Fruit fly (Drosophila melanogaster) whole organism, adult: ENCODE data around the gene CG32437.
A peak's percentile ranks its signal among the peaks of the same experiment; 100 is the strongest.

ENCODE experiments used
- CG11617 ChIP-seq: fragments of 200-800 bp; sonication (Bioruptor generic); optimal IDR thresholded peaks from 2 replicates; lab custom pipeline; 2017; ENCODE audit warnings: mild to moderate bottlenecking, missing biosample characterization, missing genetic modification reagents, missing genetic modification characterization
- CG14711 ChIP-seq: fragments of 200-800 bp; sonication (Bioruptor generic); optimal IDR thresholded peaks from 2 replicates; lab custom pipeline; 2018; ENCODE audit warnings: missing biosample characterization, mild to moderate bottlenecking, missing genetic modification characterization, moderate library complexity
- CG1620 ChIP-seq: fragments of 200-800 bp; sonication (Bioruptor generic); optimal IDR thresholded peaks from 2 replicates; lab custom pipeline; 2016; ENCODE audit warnings: missing biosample characterization, missing genetic modification characterization
- CG33017 ChIP-seq: fragments of 200-800 bp; sonication (Bioruptor generic); optimal IDR thresholded peaks from 2 replicates; lab custom pipeline; 2018; ENCODE audit warnings: missing biosample characterization, mild to moderate bottlenecking, missing genetic modification characterization, moderate library complexity
- CG5204 ChIP-seq: fragments of 200-800 bp; sonication (Bioruptor generic); optimal IDR thresholded peaks from 2 replicates; lab custom pipeline; 2016; ENCODE audit warnings: missing biosample characterization, missing genetic modification characterization
- CG7045 ChIP-seq: fragments of 200-800 bp; sonication (Bioruptor generic); optimal IDR thresholded peaks from 2 replicates; lab custom pipeline; 2017; ENCODE audit warnings: missing biosample characterization, mild to moderate bottlenecking, missing genetic modification characterization
- CG7101 ChIP-seq: fragments of 200-800 bp; sonication (Bioruptor generic); optimal IDR thresholded peaks from 2 replicates; lab custom pipeline; 2018; ENCODE audit warnings: missing biosample characterization, mild to moderate bottlenecking, missing genetic modification characterization, moderate library complexity
- Clk ChIP-seq: fragments of 200-800 bp; sonication (Bioruptor generic); optimal IDR thresholded peaks from 2 replicates; lab custom pipeline; 2017; ENCODE audit warnings: missing biosample characterization, missing genetic modification characterization
- Crg-1 ChIP-seq: fragments of 200-800 bp; sonication (Bioruptor generic); optimal IDR thresholded peaks from 2 replicates; lab custom pipeline; 2016; ENCODE audit warnings: missing biosample characterization, missing genetic modification characterization
- Hr96 ChIP-seq: fragments of 200-800 bp; sonication (Bioruptor generic); optimal IDR thresholded peaks from 2 replicates; lab custom pipeline; 2016; ENCODE audit warnings: missing biosample characterization, missing genetic modification characterization
- Mnt ChIP-seq: fragments of 200-800 bp; sonication (Bioruptor generic); optimal IDR thresholded peaks from 2 replicates; lab custom pipeline; 2016; ENCODE audit warnings: missing biosample characterization, mild to moderate bottlenecking, missing genetic modification characterization
- bab1 ChIP-seq: fragments of 200-800 bp; sonication (Bioruptor generic); optimal IDR thresholded peaks from 3 replicates; lab custom pipeline; 2019; ENCODE audit warnings: missing biosample characterization, mild to moderate bottlenecking, missing genetic modification characterization, moderate library complexity
- cic ChIP-seq: fragments of 200-800 bp; sonication (Bioruptor generic); optimal IDR thresholded peaks from 2 replicates; lab custom pipeline; 2017; ENCODE audit warnings: missing biosample characterization, mild to moderate bottlenecking, missing genetic modification characterization, moderate library complexity
- cnc ChIP-seq, 2 experiments: fragments of >200 bp; optimal IDR thresholded peaks; 2 replicates each; lab custom pipeline; 2017
- kay ChIP-seq: fragments of 200-800 bp; sonication (Bioruptor generic); peaks from one replicate; lab custom pipeline; 2016; ENCODE audit warnings: missing biosample characterization, missing genetic modification characterization, borderline replicate concordance
- ovo ChIP-seq: fragments of 200-800 bp; sonication (Bioruptor generic); optimal IDR thresholded peaks from 2 replicates; lab custom pipeline; 2016; ENCODE audit warnings: missing biosample characterization, missing genetic modification characterization
- pad ChIP-seq: fragments of 200-800 bp; sonication (Bioruptor generic); optimal IDR thresholded peaks from 3 replicates; lab custom pipeline; 2017; ENCODE audit warnings: missing biosample characterization, missing genetic modification characterization, mild to moderate bottlenecking, moderate library complexity, missing genetic modification reagents
- tj ChIP-seq: fragments of 200-800 bp; sonication (Bioruptor generic); optimal IDR thresholded peaks from 3 replicates; lab custom pipeline; 2017; ENCODE audit warnings: missing biosample characterization, mild to moderate bottlenecking, missing genetic modification characterization, moderate library complexity
- toe ChIP-seq: fragments of 200-800 bp; sonication (Bioruptor generic); optimal IDR thresholded peaks from 2 replicates; lab custom pipeline; 2016; ENCODE audit warnings: missing biosample characterization, missing genetic modification characterization

The CG32437 gene

DNA sequence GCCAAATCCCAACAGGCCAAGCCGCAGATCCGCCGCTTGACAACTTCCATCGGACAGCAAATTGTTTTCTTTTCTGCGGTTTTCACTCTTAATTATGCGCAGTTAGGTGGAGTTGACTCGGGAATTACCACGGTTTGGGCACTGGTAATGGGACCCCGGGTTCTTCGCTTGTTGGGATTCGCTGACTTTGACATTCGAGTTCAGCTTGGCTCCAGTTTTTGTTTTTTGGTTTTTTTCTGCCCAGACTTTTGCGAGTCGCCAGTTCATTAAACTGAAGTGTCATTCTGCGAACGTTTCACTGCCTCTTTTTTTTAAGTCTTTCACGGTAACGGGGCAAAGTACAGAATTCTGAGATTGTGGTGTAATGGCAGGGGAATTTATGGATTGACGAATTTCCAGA is 31.3 kb downstream of the CG32437 start:
- TF ChIP-seq cic = no peak
- TF ChIP-seq CG1620 (GFP tag; lab: Kevin White, UChicago) = no peak
- TF ChIP-seq toe (GFP tag; lab: Kevin White, UChicago) = no peak
- TF ChIP-seq pad = no peak
- no peak for TF ChIP-seq bab1
- TF ChIP-seq Clk = no peak
- peak; percentile 97 for TF ChIP-seq tj (GFP tag; lab: Kevin White, UChicago)

- TF ChIP-seq tj (GFP tag; lab: Kevin White, UChicago) (peak; percentile 93), kay (no peak)
These were observed 32.3 kb downstream of the CG32437 start for dm6 chr3L:21389758-21390157.

dm6 chr3L:21390431-21390830 is 32.9 kb downstream of the CG32437 start:
- TF ChIP-seq cic = no peak
- peak; percentile 41 for TF ChIP-seq kay
- TF ChIP-seq Clk = no peak

DNA sequence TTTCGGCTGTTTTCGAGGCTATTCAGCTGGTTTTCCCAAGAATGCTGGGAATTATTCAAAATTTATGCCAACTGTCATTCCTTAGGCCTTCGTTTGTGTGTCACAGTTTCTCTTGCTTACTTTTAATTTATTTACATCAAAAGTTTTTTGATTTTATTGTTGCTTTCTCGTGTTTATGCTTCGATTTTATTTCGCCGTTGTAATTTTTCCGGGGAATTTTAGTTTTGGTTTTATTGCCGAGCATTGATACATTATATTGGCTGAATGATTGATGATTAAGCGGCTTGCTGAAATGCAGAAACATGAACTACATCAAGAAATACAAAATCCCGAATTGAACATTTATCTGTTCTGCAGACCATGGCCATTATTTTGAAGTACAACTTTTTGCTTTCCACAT is 40.7 kb downstream of the CG32437 start:
- TF ChIP-seq cic (no peak), kay (peak; percentile 73), Crg-1 (no peak), tj (GFP tag; lab: Kevin White, UChicago) (peak; percentile 73)

DNA sequence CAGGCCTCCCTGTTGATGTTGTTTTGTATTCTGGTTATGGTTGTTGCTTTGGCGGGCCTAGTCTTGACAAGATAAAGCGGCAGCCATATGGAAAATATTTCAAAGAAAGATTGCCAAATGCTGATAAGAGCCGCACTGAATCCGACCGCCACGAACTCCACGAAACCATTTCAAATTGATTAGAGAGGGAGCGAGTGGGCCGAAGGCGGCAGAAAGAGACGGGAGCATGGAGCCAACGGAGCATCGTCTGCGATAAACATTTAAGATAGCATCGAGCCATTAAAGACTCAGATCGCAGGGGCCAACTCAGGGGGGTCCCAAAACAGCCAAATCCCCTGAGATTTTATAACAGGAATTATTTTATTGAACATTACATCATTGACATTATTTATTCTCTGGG is 42.7 kb downstream of the CG32437 start:
- TF ChIP-seq CG11617 (no peak), CG7101 (no peak), cnc (optimal IDR thresholded peaks at IDR 0.05; lab: Kevin White, UChicago) (no peak), CG1620 (GFP tag; lab: Kevin White, UChicago) (no peak), CG7045 (GFP tag; lab: Kevin White, UChicago) (no peak), kay (peak; percentile 16)

- TF ChIP-seq pad (no peak), CG14711 (no peak)
These were observed 45.1 kb downstream of the CG32437 start for dm6 chr3L:21402552-21402951.

DNA sequence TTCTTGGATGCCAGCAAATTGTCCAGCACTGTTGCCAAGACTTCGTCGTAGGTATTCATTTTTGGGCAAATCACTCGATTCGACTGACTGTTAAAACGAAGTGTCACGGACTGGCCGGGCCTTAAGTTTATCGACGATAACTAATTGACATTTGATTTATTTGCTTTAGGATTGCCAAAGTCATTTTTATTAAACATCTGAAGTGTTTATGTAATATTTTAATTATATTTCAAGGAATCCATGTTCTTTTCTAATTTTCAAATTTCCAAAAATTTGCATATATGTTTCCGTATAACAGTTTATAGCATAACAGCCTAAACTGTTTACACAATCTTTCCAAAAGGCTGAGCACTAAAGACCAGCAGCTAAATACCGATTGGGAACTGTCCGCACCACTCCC is 49.2 kb downstream of the CG32437 start, which contains the start of gene sa:
Gene sa (minus strand): TSS at position 101 of the 400 bp plus-strand sequence.
- TF ChIP-seq Hr96 = no peak
- TF ChIP-seq cnc (optimal IDR thresholded peaks at IDR 0.05; lab: Kevin White, UChicago) = no peak
- TF ChIP-seq Crg-1 = no peak
- TF ChIP-seq ovo (GFP tag; lab: Kevin White, UChicago) = no peak
- TF ChIP-seq Clk = no peak
- TF ChIP-seq CG33017 (tag; lab: Kevin White, UChicago) = no peak
- no peak for TF ChIP-seq CG7045 (GFP tag; lab: Kevin White, UChicago)
- no peak for TF ChIP-seq CG1620 (GFP tag; lab: Kevin White, UChicago)
- TF ChIP-seq kay = no peak
- TF ChIP-seq CG5204 (GFP tag; lab: Kevin White, UChicago) = no peak
- TF ChIP-seq CG7101 = no peak
- TF ChIP-seq bab1 = no peak
- no peak for TF ChIP-seq Mnt (GFP tag; lab: Kevin White, UChicago)
- TF ChIP-seq tj (GFP tag; lab: Kevin White, UChicago) = no peak
- TF ChIP-seq CG14711 = no peak
